Worm (Caenorhabditis elegans) whole organism, L3 larva: ENCODE results near the gene R05A10.8.

Experiments
- ama-1 ChIP-seq: fragments of 150-350 bp; optimal IDR thresholded peaks from 2 replicates; lab custom pipeline; 2018
- ceh-9 ChIP-seq: sonication (generic microtip); optimal IDR thresholded peaks from 2 replicates; lab custom pipeline; 2018; ENCODE audit warnings: missing biosample characterization, missing genetic modification characterization
- elt-1 ChIP-seq: fragments of 150-350 bp; optimal IDR thresholded peaks from 2 replicates; lab custom pipeline; 2014; ENCODE audit warnings: missing biosample characterization, missing genetic modification characterization
- jun-1 ChIP-seq: fragments of 150-350 bp; optimal IDR thresholded peaks from 2 replicates; lab custom pipeline; 2014; ENCODE audit warnings: missing biosample characterization, missing genetic modification reagents, missing genetic modification characterization

DNA sequence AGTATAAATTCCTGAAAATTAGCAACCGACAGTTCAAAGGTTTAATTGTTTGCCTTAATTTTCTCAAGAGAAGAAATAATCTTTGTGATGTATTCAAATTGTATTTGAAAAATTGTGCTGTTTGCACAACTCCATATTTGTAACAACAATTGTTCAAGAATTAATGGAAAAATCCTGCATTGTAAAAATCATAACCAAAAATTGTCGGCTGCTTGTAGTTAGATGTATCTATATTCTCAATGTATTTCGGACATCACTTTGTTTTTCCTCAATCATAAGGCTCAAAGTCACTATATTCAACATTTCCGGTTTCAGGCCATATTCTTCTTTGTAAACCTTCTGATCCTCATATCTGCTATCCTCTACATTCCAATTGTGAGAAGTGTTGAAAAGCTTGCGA, 14.9 kb downstream of the R05A10.8 start:
- TF ChIP-seq ama-1 (lab: Kevin White, UChicago) (no peak), jun-1 (tag; lab: Kevin White, UChicago) (no peak), ceh-9 (tag; lab: Kevin White, UChicago) (no peak), elt-1 (tag; lab: Kevin White, UChicago) (no peak)
